Worm (Caenorhabditis elegans) whole organism, L1 larva: ENCODE data around the gene F26F12.3.

Experiments
- C34B4.2 ChIP-seq: sonication (generic microtip); optimal IDR thresholded peaks from 2 replicates; lab custom pipeline; 2017; ENCODE audit warnings: mild to moderate bottlenecking, missing genetic modification characterization, missing compliant biosample characterization
- blmp-1 ChIP-seq: fragments of 150-350 bp; optimal IDR thresholded peaks from 2 replicates; lab custom pipeline; 2014; ENCODE audit warnings: missing biosample characterization, missing genetic modification characterization
- ceh-82 ChIP-seq, 3 experiments: fragments of 150-350 bp in 1 of 3; sonication (generic microtip) in 2 of 3; optimal IDR thresholded peaks; 2 replicates each; lab custom pipeline; 2014 to 2017; ENCODE audit warnings: missing biosample characterization in 3 of 3, missing genetic modification characterization in 3 of 3
- dpl-1 ChIP-seq, 3 experiments: fragments of 150-350 bp in 2 of 3; sonication (generic microtip) in 1 of 3; optimal IDR thresholded peaks; 2 replicates each; lab custom pipeline; 2014 to 2017; ENCODE audit warnings: missing biosample characterization in 3 of 3, missing genetic modification characterization in 3 of 3, missing genetic modification reagents in 3 of 3
- egl-13 ChIP-seq: sonication (generic microtip); optimal IDR thresholded peaks from 2 replicates; lab custom pipeline; 2016; ENCODE audit warnings: missing genotype, missing genetic modification reagents, missing genetic modification characterization, missing compliant biosample characterization
- egl-27 ChIP-seq, 2 experiments: fragments of 150-350 bp in 1 of 2; sonication (generic microtip); optimal IDR thresholded peaks; 3 replicates each; lab custom pipeline; 2017 to 2018; ENCODE audit warnings: missing biosample characterization in 2 of 2, missing genetic modification characterization in 2 of 2, missing genetic modification reagents in 2 of 2
- elt-2 ChIP-seq: sonication (generic microtip); optimal IDR thresholded peaks from 2 replicates; lab custom pipeline; 2016; ENCODE audit warnings: missing genetic modification characterization, mild to moderate bottlenecking, inconsistent platforms, missing compliant biosample characterization, missing genetic modification reagents
- elt-3 ChIP-seq, 6 experiments: fragments of 150-350 bp in 1 of 6; sonication (generic microtip); optimal IDR thresholded peaks; 2 replicates each; lab custom pipeline; 2017 to 2018; ENCODE audit warnings: missing biosample characterization in 6 of 6, missing genetic modification characterization in 6 of 6, inconsistent platforms in 1 of 6
- fkh-4 ChIP-seq: sonication (generic microtip); optimal IDR thresholded peaks from 2 replicates; lab custom pipeline; 2016; ENCODE audit warnings: missing compliant biosample characterization, missing genetic modification characterization, borderline replicate concordance
- fkh-8 ChIP-seq: sonication (generic microtip); optimal IDR thresholded peaks from 2 replicates; lab custom pipeline; 2016; ENCODE audit warnings: mild to moderate bottlenecking, missing genetic modification characterization, missing compliant biosample characterization
- grh-1 ChIP-seq: fragments of 200-800 bp; sonication (Bioruptor generic); IDR thresholded peaks from 2 replicates; pipeline ENCODE4 v1.3.6; 2022; ENCODE audit warnings: missing genetic modification reagents, missing genetic modification characterization, missing compliant biosample characterization
- hlh-17 ChIP-seq: fragments of 200-800 bp; sonication (Bioruptor generic); optimal IDR thresholded peaks from 2 replicates; lab custom pipeline; 2018; ENCODE audit warnings: missing genetic modification characterization, mild to moderate bottlenecking, missing compliant biosample characterization, moderate library complexity, borderline replicate concordance
- hlh-4 ChIP-seq: sonication (generic microtip); optimal IDR thresholded peaks from 2 replicates; lab custom pipeline; 2016; ENCODE audit warnings: mild to moderate bottlenecking, missing genetic modification characterization, missing compliant biosample characterization
- hpl-2 ChIP-seq: fragments of 150-350 bp; optimal IDR thresholded peaks from 2 replicates; lab custom pipeline; 2014; ENCODE audit warnings: missing biosample characterization, missing genetic modification reagents, missing genetic modification characterization
- irx-1 ChIP-seq: sonication (generic microtip); optimal IDR thresholded peaks from 2 replicates; lab custom pipeline; 2016; ENCODE audit warnings: missing genetic modification characterization, missing compliant biosample characterization
- isw-1 ChIP-seq: fragments of 200-800 bp; sonication (Bioruptor generic); IDR thresholded peaks from 2 replicates; pipeline ENCODE4 v1.3.6; 2022; ENCODE audit warnings: missing genetic modification characterization, missing compliant biosample characterization
- jun-1 ChIP-seq: fragments of 150-350 bp; optimal IDR thresholded peaks from 2 replicates; lab custom pipeline; 2014; ENCODE audit warnings: missing biosample characterization, missing genetic modification reagents, missing genetic modification characterization
- lin-14 ChIP-seq: fragments of 200-800 bp; sonication (Bioruptor generic); optimal IDR thresholded peaks from 2 replicates; lab custom pipeline; 2018; ENCODE audit warnings: mild to moderate bottlenecking, missing genetic modification characterization, moderate library complexity, missing compliant biosample characterization
- lin-35 ChIP-seq, 2 experiments: fragments of 150-350 bp; optimal IDR thresholded peaks; 2 replicates each; lab custom pipeline; 2014; ENCODE audit warnings: missing biosample characterization in 2 of 2, missing genetic modification characterization in 2 of 2, missing genetic modification reagents in 2 of 2
- lir-3 ChIP-seq: sonication (generic microtip); optimal IDR thresholded peaks from 2 replicates; lab custom pipeline; 2016; ENCODE audit warnings: mild to moderate bottlenecking, missing genetic modification characterization, moderate library complexity, missing compliant biosample characterization; ENCODE audit not compliant: poor library complexity
- lsy-2 ChIP-seq, 2 experiments: fragments of 150-350 bp; optimal IDR thresholded peaks; 2 replicates each; lab custom pipeline; 2014; ENCODE audit warnings: missing biosample characterization in 2 of 2, missing genetic modification characterization in 2 of 2
- mab-9 ChIP-seq: fragments of 200-800 bp; sonication (Bioruptor generic); IDR thresholded peaks from 2 replicates; pipeline ENCODE4 v1.3.6; 2022; ENCODE audit warnings: missing genetic modification reagents, missing genetic modification characterization, missing compliant biosample characterization
- mdl-1 ChIP-seq, 2 experiments: fragments of 150-350 bp; optimal IDR thresholded peaks; 2 replicates each; lab custom pipeline; 2014 to 2017; ENCODE audit warnings: missing biosample characterization in 2 of 2, missing genetic modification characterization in 2 of 2, inconsistent platforms in 1 of 2
- mef-2 ChIP-seq: fragments of 150-350 bp; optimal IDR thresholded peaks from 2 replicates; lab custom pipeline; 2014; ENCODE audit warnings: missing biosample characterization, missing genetic modification characterization
- mep-1 ChIP-seq: fragments of 150-350 bp; optimal IDR thresholded peaks from 2 replicates; lab custom pipeline; 2014; ENCODE audit warnings: missing biosample characterization, missing genetic modification characterization
- nhr-12 ChIP-seq: sonication (generic microtip); optimal IDR thresholded peaks from 2 replicates; lab custom pipeline; 2017; ENCODE audit warnings: missing biosample characterization, missing genetic modification characterization
- nhr-19 ChIP-seq: fragments of 200-800 bp; sonication (Bioruptor generic); conservative IDR thresholded peaks from 2 replicates; pipeline ENCODE4 v1.3.6; 2022; ENCODE audit warnings: missing genetic modification characterization, missing compliant biosample characterization
- nhr-20 ChIP-seq: sonication (generic microtip); optimal IDR thresholded peaks from 2 replicates; lab custom pipeline; 2016; ENCODE audit warnings: mild to moderate bottlenecking, missing genetic modification characterization, missing compliant biosample characterization
- nhr-71 ChIP-seq: sonication (generic microtip); optimal IDR thresholded peaks from 2 replicates; lab custom pipeline; 2016; ENCODE audit warnings: mild to moderate bottlenecking, missing genetic modification characterization, moderate library complexity, missing compliant biosample characterization
- nhr-84 ChIP-seq: sonication (generic microtip); optimal IDR thresholded peaks from 2 replicates; lab custom pipeline; 2017; ENCODE audit warnings: missing biosample characterization, missing genetic modification characterization
- nhr-85 ChIP-seq: sonication (generic microtip); peaks from one replicate; lab custom pipeline; 2016; ENCODE audit warnings: missing genetic modification characterization, inconsistent platforms, missing compliant biosample characterization
- pax-3 ChIP-seq: fragments of 200-800 bp; sonication (Bioruptor generic); optimal IDR thresholded peaks from 2 replicates; lab custom pipeline; 2018; ENCODE audit warnings: mild to moderate bottlenecking, missing genetic modification characterization, moderate library complexity, missing compliant biosample characterization
- pqm-1 ChIP-seq: sonication (generic microtip); optimal IDR thresholded peaks from 3 replicates; lab custom pipeline; 2017; ENCODE audit warnings: missing biosample characterization, missing genetic modification characterization
- rnt-1 ChIP-seq: sonication (generic microtip); optimal IDR thresholded peaks from 2 replicates; lab custom pipeline; 2016; ENCODE audit warnings: mild to moderate bottlenecking, missing genetic modification characterization, moderate library complexity, missing compliant biosample characterization
- skn-1 ChIP-seq: fragments of 150-350 bp; optimal IDR thresholded peaks from 2 replicates; lab custom pipeline; 2014; ENCODE audit warnings: missing biosample characterization, missing genetic modification characterization
- snpc-4 ChIP-seq: fragments of 150-350 bp; optimal IDR thresholded peaks from 2 replicates; lab custom pipeline; 2014; ENCODE audit warnings: missing biosample characterization, missing genetic modification characterization
- sox-4 ChIP-seq: sonication (generic microtip); optimal IDR thresholded peaks from 2 replicates; lab custom pipeline; 2016; ENCODE audit warnings: missing genetic modification characterization, missing compliant biosample characterization
- sptf-1 ChIP-seq: fragments of 150-350 bp; optimal IDR thresholded peaks from 2 replicates; lab custom pipeline; 2014; ENCODE audit warnings: missing biosample characterization, missing genetic modification characterization
- tbx-2 ChIP-seq: sonication (generic microtip); optimal IDR thresholded peaks from 2 replicates; lab custom pipeline; 2016; ENCODE audit warnings: missing genetic modification characterization, missing compliant biosample characterization
- unc-62 ChIP-seq: fragments of 150-350 bp; optimal IDR thresholded peaks from 2 replicates; lab custom pipeline; 2014; ENCODE audit warnings: missing biosample characterization, missing genetic modification reagents, missing genetic modification characterization
- unc-98 ChIP-seq: fragments of 200-800 bp; sonication (Bioruptor generic); IDR thresholded peaks from 2 replicates; pipeline ENCODE4 v1.3.6; 2022; ENCODE audit warnings: missing genetic modification characterization, missing compliant biosample characterization
- xbp-1 ChIP-seq: sonication (generic microtip); optimal IDR thresholded peaks from 2 replicates; lab custom pipeline; 2016; ENCODE audit warnings: missing genetic modification characterization, missing compliant biosample characterization
- zag-1 ChIP-seq: fragments of 150-350 bp; optimal IDR thresholded peaks from 2 replicates; lab custom pipeline; 2014; ENCODE audit warnings: missing biosample characterization, missing genetic modification characterization
- zip-4 ChIP-seq: fragments of 200-800 bp; sonication (Bioruptor generic); optimal IDR thresholded peaks from 2 replicates; lab custom pipeline; 2018; ENCODE audit warnings: mild to moderate bottlenecking, missing genetic modification characterization, moderate library complexity, missing compliant biosample characterization
- ztf-11 ChIP-seq, 2 experiments: sonication (generic microtip); optimal IDR thresholded peaks; 2 replicates each; lab custom pipeline; 2016 to 2017; ENCODE audit warnings: missing genetic modification characterization in 2 of 2, missing biosample characterization in 1 of 2, missing compliant biosample characterization in 1 of 2
- ztf-4 ChIP-seq: fragments of 150-350 bp; optimal IDR thresholded peaks from 2 replicates; lab custom pipeline; 2014; ENCODE audit warnings: missing biosample characterization, missing genetic modification characterization

Gene F26F12.3

DNA sequence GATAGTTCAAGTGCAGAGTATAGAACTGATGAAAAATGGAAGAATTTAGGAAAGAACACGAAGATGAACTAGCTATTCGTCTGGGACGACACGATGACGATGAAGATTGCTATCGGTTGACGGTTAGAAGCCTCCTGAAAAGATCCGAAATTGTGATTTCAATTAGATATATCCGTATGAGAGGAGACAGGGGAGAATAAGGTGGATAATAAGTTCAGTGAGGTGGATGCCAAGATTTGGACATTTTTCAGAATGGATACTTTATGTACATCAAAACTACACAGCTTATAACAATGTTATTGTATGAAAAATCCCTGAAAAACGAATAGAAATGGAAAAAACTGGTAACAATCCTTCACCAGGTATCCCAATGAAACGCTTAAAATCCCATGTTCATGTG lies 47.4 kb downstream of the F26F12.3 start, which contains the start of gene nstp-3:
TSS of gene nstp-3 (minus strand) at position 101 of the 400 bp plus-strand sequence.
- no peak for TF ChIP-seq nhr-12 (tag; lab: Kevin White, UChicago)
- TF ChIP-seq mep-1, result no peak
- TF ChIP-seq nhr-84 (tag; lab: Kevin White, UChicago), result no peak
- TF ChIP-seq pqm-1 (tag; lab: Kevin White, UChicago), result no peak
- no peak for TF ChIP-seq jun-1 (tag; lab: Kevin White, UChicago)
- no peak for TF ChIP-seq ztf-4
- TF ChIP-seq mdl-1 (tag; optimal IDR thresholded peaks at IDR 0.05; lab: Kevin White, UChicago), result no peak
- no peak for TF ChIP-seq C34B4.2 (tag; lab: Kevin White, UChicago)
- TF ChIP-seq pax-3 (tag; lab: Kevin White, UChicago), result no peak
- no peak for TF ChIP-seq fkh-8 (tag; lab: Kevin White, UChicago)

- TF ChIP-seq nhr-85 (tag; lab: Kevin White, UChicago), result peak; percentile 48
- no peak for TF ChIP-seq egl-13
- TF ChIP-seq, all 84 proteins: peak for 1
These were observed 53.5 kb downstream of the F26F12.3 start, which contains the start of gene ZC250.2 for ce11 chrV:5792031-5792430. ZC250.2 (plus strand) TSS chrV:5792331.

DNA sequence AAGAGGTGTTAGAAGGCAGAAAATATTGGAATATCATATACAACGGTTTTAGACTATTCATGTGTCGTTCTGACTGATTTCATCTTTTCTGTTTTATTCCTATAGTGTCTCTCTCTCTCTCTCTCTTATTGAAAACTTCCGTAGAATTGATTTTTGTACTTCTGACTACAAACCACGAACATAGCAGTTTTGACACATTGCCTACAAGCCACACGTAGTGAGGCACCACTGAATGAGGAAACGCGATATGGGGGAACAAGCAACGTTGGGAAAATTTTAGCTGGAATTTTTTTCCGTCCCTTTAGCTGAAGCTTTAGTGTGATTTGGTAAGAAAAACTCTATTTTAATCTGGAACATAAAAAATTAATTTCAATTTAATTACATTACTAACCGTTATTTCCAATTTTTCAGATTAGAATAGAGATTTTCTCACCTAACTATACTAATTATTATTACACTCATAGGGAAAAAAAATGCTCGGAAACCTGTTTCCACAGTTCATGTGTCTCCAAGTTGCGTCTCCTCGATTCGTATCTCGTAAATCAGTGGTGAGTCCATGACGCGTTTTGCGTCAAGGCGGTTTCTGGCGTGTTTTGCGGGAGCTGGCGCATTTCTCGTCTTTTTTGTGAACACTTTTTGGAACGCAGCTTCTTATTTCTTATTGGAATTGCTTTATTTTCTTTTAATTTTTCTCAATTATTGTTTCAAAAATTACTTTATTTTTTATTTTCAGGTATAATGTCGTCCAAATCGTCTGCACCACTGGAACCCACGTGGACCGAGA lies 54.8 kb downstream of the F26F12.3 start, which contains the start of the genes nhr-142 and F44E7.9:
TSS of gene nhr-142 (minus strand) at position 57 of the 784 bp plus-strand sequence.
TSS of gene F44E7.9 (plus strand) at position 734 of the 784 bp plus-strand sequence.
- TF ChIP-seq mdl-1 (tag; optimal IDR thresholded peaks at IDR 0.05; lab: Kevin White, UChicago) (peak in 1 of 2 experiments; percentile 55), lir-3 (tag; lab: Kevin White, UChicago) (peak; percentile 70), tbx-2 (tag; lab: Kevin White, UChicago) (peak; percentile 85), elt-2 (tag; lab: Kevin White, UChicago) (peak; percentile 42), unc-62 (no peak), ceh-82 (tag; optimal IDR thresholded peaks at IDR 0.05; lab: Kevin White, UChicago) (peak; percentile 89 to 90 (median 90)), isw-1 (GFP tag; lab: Robert Waterston, UW) (peak; percentile 73), nhr-20 (tag; lab: Kevin White, UChicago) (peak; percentile 90), snpc-4 (tag; lab: Kevin White, UChicago) (peak; percentile 63), mep-1 (peak; percentile 91), egl-13 (peak; percentile 80), zip-4 (GFP tag; lab: Kevin White, UChicago) (peak; percentile 38), lsy-2 (tag; optimal IDR thresholded peaks at IDR 0.05; lab: Kevin White, UChicago) (peak; percentile 82 to 90), irx-1 (tag; lab: Kevin White, UChicago) (peak; percentile 83), skn-1 (tag; lab: Kevin White, UChicago) (peak; percentile 68), hlh-17 (GFP tag; lab: Kevin White, UChicago) (no peak), egl-27 (tag; optimal IDR thresholded peaks at IDR 0.05; lab: Kevin White, UChicago) (no peak), xbp-1 (peak; percentile 87), rnt-1 (tag; lab: Kevin White, UChicago) (peak; percentile 96), nhr-71 (tag; lab: Kevin White, UChicago) (peak; percentile 92), grh-1 (GFP tag; lab: Robert Waterston, UW) (peak; percentile 68), pqm-1 (tag; lab: Kevin White, UChicago) (no peak), hlh-4 (tag; lab: Kevin White, UChicago) (no peak), nhr-19 (peak; percentile 87), sptf-1 (tag; lab: Kevin White, UChicago) (no peak), zag-1 (tag; lab: Kevin White, UChicago) (no peak), hpl-2 (GFP tag; lab: Kevin White, UChicago) (no peak), mef-2 (tag; lab: Kevin White, UChicago) (peak; percentile 51), lin-35 (GFP tag; optimal IDR thresholded peaks at IDR 0.05; lab: Kevin White, UChicago) (peak; percentile 81 to 86), ztf-11 (tag; optimal IDR thresholded peaks at IDR 0.05; lab: Kevin White, UChicago) (peak in 1 of 2 experiments; percentile 75), mab-9 (peak; percentile 55; the same call in 1 of the 2 replicates), fkh-4 (tag; lab: Kevin White, UChicago) (peak; percentile 32), lin-14 (GFP tag; lab: Kevin White, UChicago) (peak; percentile 91), elt-3 (tag; optimal IDR thresholded peaks at IDR 0.05; lab: Kevin White, UChicago) (peak in 2 of 6 experiments; percentile 42 to 78), dpl-1 (GFP tag; optimal IDR thresholded peaks at IDR 0.05; lab: Kevin White, UChicago) (peak; percentile 72 to 84 (median 82)), sox-4 (peak; percentile 52), blmp-1 (tag; lab: Kevin White, UChicago) (peak; percentile 52), unc-98 (GFP tag; lab: Robert Waterston, UW) (no peak)
